Fruit fly (Drosophila melanogaster) whole organism, larva: ENCODE measurements around the gene CG5071.

Experiments
- noc ChIP-seq: fragments of 200-800 bp; sonication (Bioruptor generic); optimal IDR thresholded peaks from 3 replicates; lab custom pipeline; 2019; ENCODE audit warnings: missing biosample characterization, mild to moderate bottlenecking, missing genetic modification characterization, moderate library complexity

CG5071 gene

DNA sequence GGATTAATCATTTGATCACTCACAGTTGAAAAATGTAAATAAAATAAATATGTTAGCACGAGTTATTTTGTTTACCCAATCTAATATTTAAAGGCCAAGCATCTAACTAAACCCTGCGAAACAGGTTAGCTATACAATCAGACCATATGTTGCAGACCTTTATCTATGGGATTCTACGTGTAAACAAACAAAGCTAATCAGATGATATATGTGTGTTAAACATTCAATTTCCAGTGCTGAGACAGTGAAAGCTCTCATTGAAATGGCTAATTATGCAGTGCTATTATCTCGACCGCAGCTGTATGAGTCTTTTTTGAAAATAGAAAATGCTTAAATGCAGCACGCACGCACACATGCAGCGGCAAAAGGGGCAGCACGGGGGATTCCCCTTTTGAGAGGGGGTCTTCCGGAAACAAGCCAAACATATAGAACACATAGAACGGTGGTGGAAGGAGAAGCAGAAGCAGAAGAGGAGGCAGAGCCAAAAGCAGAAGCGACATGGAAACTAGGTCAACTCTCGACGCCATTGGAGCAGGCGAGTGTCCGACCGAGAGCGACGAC is 41.7 kb downstream of the CG5071 start:
- TF ChIP-seq noc (tag; lab: Kevin White, UChicago), result no peak

DNA sequence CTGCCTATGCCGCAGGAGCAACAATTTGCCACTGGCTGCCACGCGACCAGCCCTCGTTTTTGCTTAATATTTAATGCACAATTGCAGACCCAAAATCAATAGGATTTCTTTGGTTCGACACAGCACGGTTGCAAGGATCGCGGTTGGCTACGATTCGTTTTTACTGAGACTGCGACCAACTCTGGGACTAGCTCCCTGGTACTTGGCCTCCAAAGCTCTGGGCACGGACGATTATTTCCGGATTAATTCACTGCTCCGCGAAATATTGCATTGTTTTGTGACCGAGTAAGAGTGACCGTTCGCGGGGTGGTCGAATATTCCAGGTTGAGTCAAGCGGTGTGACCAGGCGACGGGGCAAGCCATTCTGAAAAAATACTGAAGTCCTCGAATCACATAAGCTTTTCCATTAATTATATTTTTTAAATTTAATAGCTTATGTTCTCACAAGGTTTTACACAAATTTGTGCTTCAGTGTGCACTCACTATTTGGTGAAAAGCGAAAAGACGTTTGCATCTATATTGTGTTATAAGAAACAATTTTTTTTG is 42.8 kb downstream of the CG5071 start, which contains the start of gene Tnks:
Tnks (minus strand) TSS at position 302 of the 546 bp plus-strand sequence.
- no peak for TF ChIP-seq noc (tag; lab: Kevin White, UChicago)

DNA sequence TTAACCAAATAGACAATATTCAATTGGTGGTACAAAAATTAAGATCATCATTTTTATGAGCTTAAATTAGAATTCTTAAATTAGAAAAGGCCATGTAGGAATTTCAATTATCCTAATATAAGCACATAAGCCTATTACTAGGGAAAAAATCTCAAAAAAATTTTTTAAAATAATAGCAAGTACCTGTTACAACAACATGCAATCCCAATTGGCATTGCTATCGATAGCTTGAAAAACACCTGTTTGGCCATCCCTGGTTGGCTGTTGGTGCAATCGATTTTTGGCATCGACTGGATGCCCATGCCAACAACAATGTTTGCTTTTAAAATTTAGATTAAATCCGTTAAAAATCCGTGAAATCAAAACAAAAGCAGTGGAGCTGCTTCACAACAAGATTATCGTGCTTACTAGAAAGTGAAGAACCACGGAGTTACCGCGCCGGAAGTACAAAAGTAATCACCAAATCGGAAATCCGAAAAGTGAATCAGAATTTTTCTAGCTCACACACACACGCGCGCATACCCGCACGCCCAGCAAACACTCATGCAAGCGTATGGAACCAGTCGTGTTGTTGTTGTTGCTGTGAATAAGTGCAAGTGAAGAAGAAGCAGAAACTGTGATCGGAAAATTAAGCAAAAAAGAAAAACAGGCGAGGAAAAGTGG is 43.4 kb downstream of the CG5071 start, which contains the start of gene RASSF8:
RASSF8 (plus strand) TSS at position 265 of the 663 bp plus-strand sequence.
- TF ChIP-seq noc (tag; lab: Kevin White, UChicago), result no peak

DNA sequence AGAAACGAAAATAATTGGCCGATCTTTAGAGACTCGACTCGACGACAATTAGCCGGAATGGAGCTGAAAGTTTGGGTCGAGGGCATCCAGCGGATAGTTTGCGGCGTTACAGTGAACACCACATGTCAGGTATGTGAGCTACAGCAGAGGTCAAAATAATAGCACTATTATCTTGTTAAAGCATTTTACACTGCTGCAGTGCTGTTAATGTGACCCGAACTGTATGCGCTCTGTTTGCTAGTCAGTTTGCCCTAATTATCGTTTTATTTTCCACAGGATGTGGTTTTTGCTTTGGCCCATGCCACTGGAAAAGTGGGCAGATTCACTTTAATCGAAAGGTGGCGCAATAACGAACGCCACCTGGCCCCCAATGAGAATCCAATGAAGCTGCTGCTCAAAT is 44.1 kb downstream of the CG5071 start:
- TF ChIP-seq noc (tag; lab: Kevin White, UChicago), result no peak

DNA sequence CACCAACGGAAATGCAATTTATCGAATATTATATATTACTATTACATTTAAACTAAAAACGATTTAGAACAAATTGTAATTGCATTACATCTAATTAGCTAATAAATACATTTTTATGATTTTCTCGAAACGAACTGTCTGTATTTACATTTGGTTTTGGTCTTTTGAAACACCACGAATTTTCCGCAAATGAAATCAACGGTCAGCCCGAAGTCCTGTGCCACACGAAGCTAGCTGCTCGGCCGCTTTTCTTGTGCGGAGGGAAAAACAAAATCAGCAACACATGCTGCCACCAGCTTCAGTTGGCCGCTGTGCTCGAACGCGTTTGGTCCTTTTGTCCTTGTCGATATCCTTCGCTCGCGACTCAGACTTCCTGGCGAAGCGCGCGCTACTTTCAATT is 47.3 kb downstream of the CG5071 start, which contains the start of gene Lgr3:
Lgr3 (plus strand) TSS at position 301 of the 400 bp plus-strand sequence.
- TF ChIP-seq noc (tag; lab: Kevin White, UChicago), result no peak
